Worm (Caenorhabditis elegans): Measurements from ENCODE around the gene tbx-34.

Gene tbx-34

DNA sequence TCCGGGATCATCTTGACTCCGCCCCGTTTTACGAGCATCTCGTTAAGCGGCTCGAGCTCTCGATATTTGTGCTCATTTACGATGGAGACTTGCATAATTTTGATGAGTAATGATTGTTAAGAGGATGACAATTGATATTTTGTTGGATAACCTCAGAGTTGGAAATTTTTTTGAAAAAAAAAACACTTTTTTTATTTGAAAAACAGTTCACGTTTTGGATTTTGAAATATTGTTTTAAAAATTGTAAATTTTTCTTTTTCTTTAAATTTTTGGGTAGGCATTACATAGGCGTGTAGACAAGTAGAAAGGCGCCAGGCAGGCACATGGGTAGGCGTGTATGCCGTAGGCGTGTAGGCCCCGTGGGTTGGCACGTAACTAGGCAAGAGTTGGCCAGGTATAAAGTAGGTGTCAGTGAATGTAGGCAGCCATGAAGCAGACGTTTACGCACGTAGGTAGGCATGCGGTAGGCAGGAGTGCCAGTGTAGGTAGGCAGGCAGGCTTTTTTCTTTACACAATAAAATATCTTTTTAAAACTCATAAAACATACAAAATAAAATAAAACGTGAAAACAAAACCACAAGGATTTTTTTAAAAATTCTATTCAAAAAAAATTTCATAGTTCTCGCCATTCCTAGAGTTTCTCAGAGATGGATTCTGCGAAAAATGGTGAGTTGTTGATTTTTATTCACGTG, at the start of gene tbx-34, which contains the start of gene wht-8:
TSS of gene tbx-34 (minus strand) at position 101 of the 692 bp plus-strand sequence.
TSS of gene wht-8 (plus strand) at position 642 of the 692 bp plus-strand sequence.
- no peak for TF ChIP-seq ZK337.2 (GFP tag; IDR thresholded peaks at IDR 0.05)
- no peak for TF ChIP-seq aly-2 (tag; optimal IDR thresholded peaks at IDR 0.05)
- no peak for TF ChIP-seq ceh-20 (GFP tag; IDR thresholded peaks at IDR 0.05)
- no peak for TF ChIP-seq ctbp-1 (GFP tag; IDR thresholded peaks at IDR 0.05)
- no peak for TF ChIP-seq tag-97 (GFP tag; IDR thresholded peaks at IDR 0.05)
- no peak for TF ChIP-seq duxl-1 (tag; optimal IDR thresholded peaks at IDR 0.05; ENCODE audit: poor library complexity)
- no peak for TF ChIP-seq spr-1 (tag; optimal IDR thresholded peaks at IDR 0.05)
- TF ChIP-seq nhr-77 (tag; optimal IDR thresholded peaks at IDR 0.05), result no peak
- TF ChIP-seq nhr-11 (tag; optimal IDR thresholded peaks at IDR 0.05), result no peak
- TF ChIP-seq madf-9 (GFP tag; conservative IDR thresholded peaks at IDR 0.05), result no peak
- TF ChIP-seq zfp-3 (GFP tag; conservative IDR thresholded peaks at IDR 0.05), result no peak

DNA sequence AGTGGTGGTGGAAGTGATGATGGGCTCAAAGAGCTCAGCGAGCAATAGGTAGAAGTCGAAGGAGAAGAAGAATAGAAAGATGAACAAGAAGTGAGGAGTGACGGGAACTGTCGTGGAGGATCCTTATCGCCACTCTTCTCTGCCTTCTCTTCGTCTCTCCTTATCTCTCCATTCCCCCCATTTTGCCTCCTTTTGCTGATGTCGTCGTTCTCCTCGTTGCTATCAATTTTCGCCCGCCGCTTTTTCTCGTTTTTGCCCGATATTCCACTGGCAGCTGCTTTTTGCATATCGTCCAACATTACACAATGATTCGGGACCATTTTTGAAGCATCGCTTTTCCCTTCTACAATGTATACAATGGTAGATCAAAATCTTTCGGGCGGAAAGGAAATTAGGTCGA, 49.3 kb upstream of the tbx-34 start:
- TF ChIP-seq aha-1 (tag) (no peak), nhr-28 (tag; optimal IDR thresholded peaks at IDR 0.05) (peak; percentile 70), mxl-3 (GFP tag; optimal IDR thresholded peaks at IDR 0.05) (peak; percentile 38), zip-11 (GFP tag; IDR thresholded peaks at IDR 0.05) (no peak), nhr-77 (tag; optimal IDR thresholded peaks at IDR 0.05) (no peak), nhr-111 (GFP tag; optimal IDR thresholded peaks at IDR 0.05) (no peak), daf-19 (GFP tag; conservative IDR thresholded peaks at IDR 0.05) (no peak), Y105C5A.15 (GFP tag; IDR thresholded peaks at IDR 0.05) (no peak), hlh-11 (tag; optimal IDR thresholded peaks at IDR 0.05) (peak; percentile 28), lim-7 (GFP tag; IDR thresholded peaks at IDR 0.05) (no peak), nhr-76 (tag; optimal IDR thresholded peaks at IDR 0.05) (no peak), egl-43 (GFP tag; IDR thresholded peaks at IDR 0.05) (no peak), ZK337.2 (GFP tag; IDR thresholded peaks at IDR 0.05) (no peak), dmd-6 (GFP tag; IDR thresholded peaks at IDR 0.05) (peak; percentile 63), lsy-2 (tag; optimal IDR thresholded peaks at IDR 0.05) (no peak), ceh-44 (GFP tag; IDR thresholded peaks at IDR 0.05) (no peak), daf-16 (GFP tag; optimal IDR thresholded peaks at IDR 0.05) (no peak), daf-16 (tag; optimal IDR thresholded peaks at IDR 0.05) (peak; percentile 14), hlh-30 (tag; optimal IDR thresholded peaks at IDR 0.05; ENCODE audit: insufficient read depth) (no peak), snpc-1.2 (GFP tag; IDR thresholded peaks at IDR 0.05) (no peak), mes-2 (tag; optimal IDR thresholded peaks at IDR 0.05; ENCODE audit: poor library complexity, severe bottlenecking) (peak; percentile 3), pqm-1 (tag; optimal IDR thresholded peaks at IDR 0.05) (peak; percentile 62), T20F7.1 (GFP tag; optimal IDR thresholded peaks at IDR 0.05) (no peak), unc-62 (GFP tag; optimal IDR thresholded peaks at IDR 0.05 in 1 of 2) (peak in 1 of 2 experiments; percentile 86), unc-62 (tag; optimal IDR thresholded peaks at IDR 0.05) (no peak)

DNA sequence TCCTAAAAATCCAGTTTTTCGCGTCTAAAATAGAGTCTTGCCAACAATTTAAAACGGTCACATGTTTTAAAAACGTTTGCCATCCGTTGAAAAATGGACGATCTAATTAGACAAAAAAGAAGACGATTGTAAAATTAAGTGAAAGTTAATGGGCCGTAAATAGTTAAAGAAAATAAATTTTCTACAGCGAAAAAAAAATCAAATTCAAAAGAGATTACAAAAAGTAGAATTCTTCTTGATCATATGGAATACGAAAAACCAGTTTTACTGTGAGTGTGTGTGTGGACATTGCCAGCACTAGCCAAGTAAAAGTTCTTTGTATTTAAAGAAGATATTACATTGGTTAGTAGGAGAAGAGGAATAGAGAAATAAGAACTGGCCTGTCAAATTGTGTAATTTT, 44.0 kb upstream of the tbx-34 start:
- TF ChIP-seq hmg-1.1 (GFP tag; IDR thresholded peaks at IDR 0.05), result no peak
- TF ChIP-seq nhr-6 (tag; optimal IDR thresholded peaks at IDR 0.05), result no peak
- TF ChIP-seq F26F4.8 (GFP tag; conservative IDR thresholded peaks at IDR 0.05), result no peak
- TF ChIP-seq php-3 (GFP tag; IDR thresholded peaks at IDR 0.05), result no peak
- no peak for TF ChIP-seq Y105C5A.15 (GFP tag; IDR thresholded peaks at IDR 0.05)
- no peak for TF ChIP-seq egl-43 (GFP tag; IDR thresholded peaks at IDR 0.05)
- peak; percentile 23 for TF ChIP-seq hlh-11 (tag; optimal IDR thresholded peaks at IDR 0.05)
- TF ChIP-seq saeg-2 (GFP tag; IDR thresholded peaks at IDR 0.05), result no peak
- no peak for TF ChIP-seq lin-15B (tag; optimal IDR thresholded peaks at IDR 0.05)
- no peak for TF ChIP-seq zfp-3 (GFP tag; conservative IDR thresholded peaks at IDR 0.05)
- TF ChIP-seq ztf-11 (tag; optimal IDR thresholded peaks at IDR 0.05), result no peak
- TF ChIP-seq nhr-77 (tag; optimal IDR thresholded peaks at IDR 0.05), result no peak
- TF ChIP-seq nhr-111 (GFP tag; optimal IDR thresholded peaks at IDR 0.05), result no peak
- no peak for TF ChIP-seq sdz-12 (GFP tag; optimal IDR thresholded peaks at IDR 0.05)
- TF ChIP-seq nhr-11 (tag; optimal IDR thresholded peaks at IDR 0.05), result no peak
- TF ChIP-seq F49E8.2 (tag; optimal IDR thresholded peaks at IDR 0.05; ENCODE audit: borderline replicate concordance), result no peak
- TF ChIP-seq R02D3.7 (tag; optimal IDR thresholded peaks at IDR 0.05), result no peak
- TF ChIP-seq nhr-28 (tag; optimal IDR thresholded peaks at IDR 0.05), result no peak
- no peak for TF ChIP-seq F10B5.3 (tag; optimal IDR thresholded peaks at IDR 0.05)
- no peak for TF ChIP-seq daf-19 (GFP tag; conservative IDR thresholded peaks at IDR 0.05)
- TF ChIP-seq zag-1 (tag; optimal IDR thresholded peaks at IDR 0.05), result no peak
- TF ChIP-seq dve-1 (tag; optimal IDR thresholded peaks at IDR 0.05; ENCODE audit: insufficient read depth), result peak; percentile 19
- no peak for TF ChIP-seq ceh-62 (tag; optimal IDR thresholded peaks at IDR 0.05)
